Worm (Caenorhabditis elegans) whole organism, L4/young adult: ENCODE measurements around the gene F36A4.3.

Source experiments
- W03F9.2 ChIP-seq: fragments of 150-350 bp; optimal IDR thresholded peaks from 2 replicates; lab custom pipeline; 2014; ENCODE audit warnings: missing biosample characterization, missing genetic modification characterization
- dao-5 ChIP-seq: sonication (generic microtip); optimal IDR thresholded peaks from 2 replicates; lab custom pipeline; 2016; ENCODE audit warnings: missing genotype, missing genetic modification characterization, moderate library complexity, missing compliant biosample characterization
- him-1 ChIP-seq: sonication (generic microtip); optimal IDR thresholded peaks from 2 replicates; lab custom pipeline; 2016; ENCODE audit warnings: missing genotype, missing genetic modification reagents, missing genetic modification characterization, missing compliant biosample characterization

The F36A4.3 gene

DNA sequence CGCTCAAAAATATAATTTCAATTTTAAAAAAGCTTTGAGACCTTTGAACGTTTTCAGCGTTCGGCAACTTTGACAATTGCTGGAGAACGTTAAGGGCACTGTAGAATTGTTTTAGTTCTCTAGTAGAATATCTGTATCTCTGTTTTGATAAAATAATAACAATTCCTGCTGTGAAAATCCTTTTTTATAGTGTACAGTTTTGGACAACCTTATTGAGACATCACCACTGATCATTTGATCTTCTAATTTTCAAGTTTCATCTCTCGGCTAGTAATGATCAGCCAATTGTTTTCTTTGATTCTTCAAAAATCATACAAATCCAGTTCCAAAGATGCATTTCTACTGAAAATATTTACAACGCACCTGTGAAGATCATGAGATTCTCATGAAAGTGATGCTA is 23.2 kb downstream of the F36A4.3 start, which contains the start of gene F15E6.10:
TSS of gene F15E6.10 (plus strand) at position 301 of the 400 bp plus-strand sequence.
- TF ChIP-seq him-1: no peak
- no peak for TF ChIP-seq W03F9.2
- no peak for TF ChIP-seq dao-5 (tag; lab: Kevin White, UChicago)

DNA sequence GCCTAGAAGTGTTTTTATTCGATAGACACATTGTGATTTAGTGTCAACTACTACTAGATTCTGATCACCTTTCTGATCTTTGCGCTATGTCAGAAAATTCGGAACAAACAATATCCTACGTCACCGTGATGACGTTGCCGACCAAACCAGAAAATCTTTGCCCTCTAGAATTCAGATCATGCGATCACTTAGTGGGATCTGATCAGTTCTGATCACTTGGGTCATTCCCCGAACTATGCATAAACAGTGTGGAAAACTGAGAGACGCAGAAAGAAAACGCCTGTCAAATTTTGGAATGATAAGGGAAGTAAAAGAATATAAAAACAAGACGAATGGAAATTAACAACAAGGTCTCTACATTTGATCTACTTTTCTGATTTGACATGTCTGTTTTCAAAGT is 25.1 kb downstream of the F36A4.3 start, which contains the start of gene F15E6.3:
TSS of gene F15E6.3 (plus strand) at position 344 of the 400 bp plus-strand sequence.
- TF ChIP-seq W03F9.2 (no peak), dao-5 (tag; lab: Kevin White, UChicago) (no peak), him-1 (no peak)

DNA sequence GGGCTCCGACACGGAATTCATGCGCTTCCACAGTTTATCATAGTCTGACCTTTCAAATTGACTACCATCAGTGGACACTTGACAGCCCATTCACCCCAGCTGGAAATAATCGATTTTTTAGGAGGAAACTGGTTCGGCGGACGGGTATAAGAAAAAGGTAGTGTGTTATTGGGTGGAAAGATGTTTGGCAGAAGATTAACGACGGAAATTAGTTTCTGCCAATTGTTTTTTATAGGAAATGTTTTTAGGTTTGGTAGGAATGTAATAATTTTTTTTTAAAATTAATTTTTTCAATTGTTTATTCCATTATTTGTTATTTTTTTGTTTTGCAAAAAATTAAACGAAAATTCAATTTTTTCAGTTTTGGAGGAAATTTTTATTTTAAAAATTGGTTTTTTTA is 29.6 kb downstream of the F36A4.3 start, which contains the start of gene F15E6.9:
TSS of gene F15E6.9 (minus strand) at position 101 of the 400 bp plus-strand sequence.
- TF ChIP-seq W03F9.2 (no peak), him-1 (no peak), dao-5 (tag; lab: Kevin White, UChicago) (no peak)

DNA sequence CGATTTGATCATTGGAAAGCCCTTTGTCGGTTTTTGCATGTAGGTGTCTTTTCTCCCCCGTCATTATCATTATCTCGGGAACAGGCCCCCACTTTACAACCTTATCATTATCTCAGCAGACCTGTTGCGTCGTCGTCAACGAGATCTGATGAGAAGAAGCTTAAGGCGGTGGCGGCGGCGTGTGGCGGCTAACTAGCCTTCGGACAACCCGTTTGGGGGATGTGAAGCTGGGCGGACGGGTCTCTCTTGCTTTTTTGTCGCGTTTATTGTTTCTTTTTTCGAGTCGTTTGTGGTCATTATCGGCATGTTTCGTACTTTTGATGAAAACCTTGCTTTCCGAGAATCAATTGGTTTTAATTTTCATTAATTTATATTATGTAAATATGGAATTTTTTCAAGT is 30.6 kb downstream of the F36A4.3 start:
- TF ChIP-seq W03F9.2 (no peak), dao-5 (tag; lab: Kevin White, UChicago) (no peak)

DNA sequence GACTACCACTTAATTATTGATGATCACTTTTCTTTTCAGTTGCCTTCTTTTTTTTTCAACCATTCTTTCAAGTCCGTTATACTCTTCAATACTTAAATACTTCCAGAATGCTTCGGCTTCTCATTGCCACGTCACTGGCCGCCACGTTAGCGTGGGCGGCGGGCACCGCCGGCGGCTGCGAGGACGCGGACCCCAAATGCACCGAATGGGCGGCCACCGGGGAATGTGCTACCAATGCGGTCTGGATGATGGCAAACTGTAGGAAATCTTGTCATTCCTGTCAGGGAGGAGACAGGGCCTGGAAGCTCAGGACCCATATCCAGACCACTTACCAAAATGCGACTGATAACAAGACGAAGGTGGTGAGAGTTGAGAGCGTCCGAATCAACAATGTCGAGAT is 31.8 kb downstream of the F36A4.3 start, which contains the start of gene lgc-22:
TSS of gene lgc-22 (plus strand) at position 105 of the 400 bp plus-strand sequence.
- TF ChIP-seq W03F9.2: no peak
- no peak for TF ChIP-seq him-1
- TF ChIP-seq dao-5 (tag; lab: Kevin White, UChicago): no peak

DNA sequence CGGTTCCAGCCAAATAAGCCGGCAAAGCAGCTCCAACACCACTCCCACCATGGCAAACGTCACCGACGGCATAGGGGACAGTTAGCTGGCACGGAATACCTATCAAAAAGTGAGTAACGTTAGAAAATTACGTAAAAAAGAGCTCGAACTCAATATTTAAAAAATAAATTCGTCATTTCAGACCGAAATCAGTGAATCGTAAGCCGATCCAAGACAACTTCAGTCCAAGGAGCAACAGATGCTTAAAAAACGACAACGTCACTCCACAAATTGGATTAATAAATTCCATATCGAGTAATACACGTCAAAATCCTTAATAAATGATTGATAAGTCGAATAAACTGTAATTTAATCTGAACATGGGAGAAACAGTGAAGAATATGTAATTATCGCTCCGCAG is 36.9 kb downstream of the F36A4.3 start:
- TF ChIP-seq dao-5 (tag; lab: Kevin White, UChicago) (no peak), W03F9.2 (no peak), him-1 (no peak)

DNA sequence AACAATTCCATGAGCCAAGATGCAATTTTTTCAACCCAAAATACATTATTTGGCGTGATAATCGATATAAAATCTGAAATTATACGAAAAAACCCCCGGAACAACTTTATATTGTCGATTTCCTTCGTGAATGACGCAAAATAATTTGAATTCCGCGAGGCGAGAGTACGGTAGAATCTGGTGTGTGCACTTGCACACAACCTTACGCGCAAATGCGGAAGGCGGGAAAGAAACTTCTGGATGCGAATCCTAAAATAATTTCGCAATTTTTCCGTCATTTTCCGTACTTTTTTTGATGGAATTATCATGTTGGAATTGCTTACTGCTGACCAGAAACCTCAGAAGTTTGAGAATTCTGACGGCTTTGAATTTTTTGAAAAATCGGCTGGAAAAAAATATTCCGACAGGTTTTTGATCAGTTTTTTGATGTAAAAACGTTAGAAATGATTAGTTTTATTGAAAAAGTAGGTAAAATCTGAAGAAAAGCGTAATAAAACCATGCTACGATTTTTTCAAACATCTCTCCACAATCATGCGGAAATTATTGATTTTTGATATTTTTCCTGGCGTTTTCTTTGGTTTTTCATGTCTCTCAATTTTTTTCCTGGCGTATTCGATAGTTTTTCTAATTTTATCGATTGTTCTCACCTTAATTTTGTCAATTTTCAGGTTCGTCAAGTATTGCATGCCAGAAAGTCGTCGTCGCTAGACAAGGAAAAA is 38.0 kb downstream of the F36A4.3 start, which contains the start of gene set-9:
TSS of gene set-9 (plus strand) at position 670 of the 720 bp plus-strand sequence.
- TF ChIP-seq dao-5 (tag; lab: Kevin White, UChicago): no peak

DNA sequence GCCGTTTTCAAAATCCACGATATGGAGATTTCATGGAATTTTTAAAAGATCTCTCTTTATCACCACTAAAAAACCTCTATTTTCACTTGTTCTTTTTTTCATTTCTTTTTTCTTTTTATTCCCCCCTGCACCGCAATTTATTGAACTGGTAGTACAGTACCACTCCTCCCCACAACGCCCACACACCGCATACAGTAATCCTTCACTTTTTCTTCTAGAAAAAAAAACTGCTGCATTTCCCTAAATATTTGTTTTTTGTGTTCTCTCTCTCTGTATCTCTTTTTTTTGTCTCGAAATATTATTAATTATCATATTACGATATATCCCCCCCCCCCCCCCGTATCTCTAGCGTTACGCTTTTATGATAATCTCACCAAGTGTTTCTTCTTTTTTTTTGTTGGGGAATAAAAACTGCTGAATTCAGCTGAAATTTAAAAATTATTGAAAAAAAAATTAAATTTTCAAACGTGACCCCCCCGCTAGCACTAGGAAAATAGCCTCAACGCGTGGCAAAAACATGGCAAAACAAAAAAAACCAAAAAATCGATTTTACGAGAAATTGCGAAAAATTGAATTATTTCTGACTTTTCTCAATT is 47.5 kb downstream of the F36A4.3 start, which contains the start of gene Y24D9B.1:
TSS of gene Y24D9B.1 (plus strand) at position 546 of the 596 bp plus-strand sequence.
- TF ChIP-seq dao-5 (tag; lab: Kevin White, UChicago) (no peak), him-1 (no peak), W03F9.2 (no peak)

DNA sequence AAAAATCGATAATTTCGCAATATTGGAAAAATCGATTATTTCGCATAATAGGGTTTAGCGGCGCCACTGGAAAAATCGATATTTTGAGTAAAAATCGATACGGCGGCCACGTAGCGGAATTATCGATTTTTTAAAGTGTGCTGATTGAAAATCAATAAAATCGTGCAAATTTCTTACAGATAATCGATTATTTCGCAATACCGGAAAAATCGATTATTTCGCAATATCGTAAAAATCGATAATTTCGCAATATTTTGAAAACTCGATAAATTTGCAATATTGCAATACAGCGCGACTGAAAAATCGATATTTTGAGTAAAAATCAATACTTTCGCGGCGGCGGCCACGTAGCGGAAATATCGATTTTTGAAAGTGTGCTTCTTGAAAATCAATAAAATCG is 48.2 kb downstream of the F36A4.3 start:
- no peak for TF ChIP-seq W03F9.2
- TF ChIP-seq him-1: no peak
- TF ChIP-seq dao-5 (tag; lab: Kevin White, UChicago): no peak

DNA sequence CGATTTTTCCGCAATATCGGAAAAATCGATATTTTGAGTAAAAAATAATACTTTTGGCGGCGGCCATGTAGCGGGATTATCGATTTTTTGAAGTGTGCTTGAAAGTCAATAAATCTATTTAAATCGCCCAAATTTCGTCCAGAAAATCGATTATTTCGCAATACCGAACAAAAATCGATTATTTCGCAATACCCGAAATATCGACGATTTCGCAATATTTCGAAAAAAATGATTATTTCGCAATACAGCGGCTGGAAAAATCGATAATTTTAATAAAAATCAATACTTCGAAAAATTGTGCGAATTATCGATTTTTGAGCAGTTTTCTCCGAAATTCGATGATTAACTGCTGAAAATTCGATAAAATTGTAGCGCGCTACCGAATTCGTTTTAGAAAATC is 48.6 kb downstream of the F36A4.3 start:
- TF ChIP-seq dao-5 (tag; lab: Kevin White, UChicago): no peak
- no peak for TF ChIP-seq W03F9.2
- TF ChIP-seq him-1: no peak

DNA sequence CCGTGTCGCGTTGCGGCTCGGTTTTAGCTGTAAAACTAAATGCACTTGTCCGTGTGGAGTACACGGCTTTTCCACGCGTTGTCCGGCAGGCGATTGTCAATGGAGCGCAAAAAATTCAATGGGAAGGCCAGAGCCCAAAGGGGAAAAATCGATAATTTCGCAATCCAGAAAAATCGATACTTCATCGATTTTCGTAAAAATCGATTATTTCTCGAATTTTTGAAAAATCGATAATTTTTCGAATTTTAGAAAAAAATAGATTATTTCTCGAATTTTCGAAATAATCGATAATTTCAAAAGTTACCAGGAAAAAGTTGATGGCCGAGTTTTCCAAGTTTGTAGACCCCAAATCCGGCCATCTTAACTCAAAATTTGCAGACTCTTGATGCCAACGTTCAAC is 50.1 kb downstream of the F36A4.3 start:
- no peak for TF ChIP-seq dao-5 (tag; lab: Kevin White, UChicago)
- TF ChIP-seq W03F9.2: no peak
- TF ChIP-seq him-1: no peak
